Worm (Caenorhabditis elegans) whole organism, L1 larva: ENCODE results near the gene srh-288.

Experiments used
- C04F5.9 ChIP-seq: sonication (generic microtip); optimal IDR thresholded peaks from 2 replicates; lab custom pipeline; 2016; ENCODE audit warnings: missing genetic modification characterization, missing compliant biosample characterization
- aha-1 ChIP-seq: fragments of 150-350 bp; optimal IDR thresholded peaks from 2 replicates; lab custom pipeline; 2014; ENCODE audit warnings: missing biosample characterization, missing genetic modification characterization
- alr-1 ChIP-seq: fragments of 200-800 bp; sonication (Bioruptor generic); optimal IDR thresholded peaks from 2 replicates; lab custom pipeline; 2018; ENCODE audit warnings: borderline replicate concordance, mild to moderate bottlenecking, missing genetic modification characterization, missing compliant biosample characterization
- ama-1 ChIP-seq: fragments of 150-350 bp; optimal IDR thresholded peaks from 2 replicates; lab custom pipeline; 2014
- ceh-8 ChIP-seq: fragments of 200-800 bp; sonication (Bioruptor generic); optimal IDR thresholded peaks from 2 replicates; lab custom pipeline; 2018; ENCODE audit warnings: mild to moderate bottlenecking, missing genetic modification characterization, moderate library complexity, missing compliant biosample characterization
- ceh-88 ChIP-seq: fragments of 200-800 bp; sonication (Bioruptor generic); IDR thresholded peaks from 2 replicates; pipeline ENCODE4 v1.3.6; 2022; ENCODE audit warnings: missing genetic modification characterization, missing compliant biosample characterization
- ceh-90 ChIP-seq: sonication (generic microtip); optimal IDR thresholded peaks from 2 replicates; lab custom pipeline; 2016; ENCODE audit warnings: missing genetic modification characterization, missing compliant biosample characterization
- egl-13 ChIP-seq: sonication (generic microtip); optimal IDR thresholded peaks from 2 replicates; lab custom pipeline; 2016; ENCODE audit warnings: missing genotype, missing genetic modification reagents, missing genetic modification characterization, missing compliant biosample characterization
- fkh-4 ChIP-seq: sonication (generic microtip); optimal IDR thresholded peaks from 2 replicates; lab custom pipeline; 2016; ENCODE audit warnings: missing compliant biosample characterization, missing genetic modification characterization, borderline replicate concordance
- fos-1 ChIP-seq: fragments of 150-350 bp; optimal IDR thresholded peaks from 2 replicates; lab custom pipeline; 2014; ENCODE audit warnings: missing biosample characterization, missing genetic modification characterization
- grh-1 ChIP-seq: fragments of 200-800 bp; sonication (Bioruptor generic); IDR thresholded peaks from 2 replicates; pipeline ENCODE4 v1.3.6; 2022; ENCODE audit warnings: missing genetic modification reagents, missing genetic modification characterization, missing compliant biosample characterization
- hlh-17 ChIP-seq: fragments of 200-800 bp; sonication (Bioruptor generic); optimal IDR thresholded peaks from 2 replicates; lab custom pipeline; 2018; ENCODE audit warnings: missing genetic modification characterization, mild to moderate bottlenecking, missing compliant biosample characterization, moderate library complexity, borderline replicate concordance
- hpl-2 ChIP-seq: fragments of 150-350 bp; optimal IDR thresholded peaks from 2 replicates; lab custom pipeline; 2014; ENCODE audit warnings: missing biosample characterization, missing genetic modification reagents, missing genetic modification characterization
- lin-13 ChIP-seq: fragments of 150-350 bp; optimal IDR thresholded peaks from 2 replicates; lab custom pipeline; 2014; ENCODE audit warnings: missing biosample characterization, missing genetic modification reagents, missing genetic modification characterization
- lin-14 ChIP-seq: fragments of 200-800 bp; sonication (Bioruptor generic); optimal IDR thresholded peaks from 2 replicates; lab custom pipeline; 2018; ENCODE audit warnings: mild to moderate bottlenecking, missing genetic modification characterization, moderate library complexity, missing compliant biosample characterization
- lin-35 ChIP-seq, 2 experiments: fragments of 150-350 bp; optimal IDR thresholded peaks; 2 replicates each; lab custom pipeline; 2014; ENCODE audit warnings: missing biosample characterization in 2 of 2, missing genetic modification characterization in 2 of 2, missing genetic modification reagents in 2 of 2
- mab-9 ChIP-seq: fragments of 200-800 bp; sonication (Bioruptor generic); IDR thresholded peaks from 2 replicates; pipeline ENCODE4 v1.3.6; 2022; ENCODE audit warnings: missing genetic modification reagents, missing genetic modification characterization, missing compliant biosample characterization
- mdl-1 ChIP-seq, 2 experiments: fragments of 150-350 bp; optimal IDR thresholded peaks; 2 replicates each; lab custom pipeline; 2014 to 2017; ENCODE audit warnings: missing biosample characterization in 2 of 2, missing genetic modification characterization in 2 of 2, inconsistent platforms in 1 of 2
- mef-2 ChIP-seq: fragments of 150-350 bp; optimal IDR thresholded peaks from 2 replicates; lab custom pipeline; 2014; ENCODE audit warnings: missing biosample characterization, missing genetic modification characterization
- nhr-12 ChIP-seq: sonication (generic microtip); optimal IDR thresholded peaks from 2 replicates; lab custom pipeline; 2017; ENCODE audit warnings: missing biosample characterization, missing genetic modification characterization
- nhr-19 ChIP-seq: fragments of 200-800 bp; sonication (Bioruptor generic); conservative IDR thresholded peaks from 2 replicates; pipeline ENCODE4 v1.3.6; 2022; ENCODE audit warnings: missing genetic modification characterization, missing compliant biosample characterization
- nhr-20 ChIP-seq: sonication (generic microtip); optimal IDR thresholded peaks from 2 replicates; lab custom pipeline; 2016; ENCODE audit warnings: mild to moderate bottlenecking, missing genetic modification characterization, missing compliant biosample characterization
- nhr-71 ChIP-seq: sonication (generic microtip); optimal IDR thresholded peaks from 2 replicates; lab custom pipeline; 2016; ENCODE audit warnings: mild to moderate bottlenecking, missing genetic modification characterization, moderate library complexity, missing compliant biosample characterization
- nhr-76 ChIP-seq: sonication (generic microtip); optimal IDR thresholded peaks from 2 replicates; lab custom pipeline; 2017; ENCODE audit warnings: missing biosample characterization, missing genetic modification characterization
- nhr-85 ChIP-seq: sonication (generic microtip); peaks from one replicate; lab custom pipeline; 2016; ENCODE audit warnings: missing genetic modification characterization, inconsistent platforms, missing compliant biosample characterization
- pag-3 ChIP-seq: sonication (generic microtip); optimal IDR thresholded peaks from 2 replicates; lab custom pipeline; 2017; ENCODE audit warnings: missing genetic modification characterization, mild to moderate bottlenecking, missing compliant biosample characterization, antibody characterized with exemption, borderline replicate concordance; ENCODE audit not compliant: insufficient read depth
- snpc-4 ChIP-seq: fragments of 150-350 bp; optimal IDR thresholded peaks from 2 replicates; lab custom pipeline; 2014; ENCODE audit warnings: missing biosample characterization, missing genetic modification characterization
- sox-4 ChIP-seq: sonication (generic microtip); optimal IDR thresholded peaks from 2 replicates; lab custom pipeline; 2016; ENCODE audit warnings: missing genetic modification characterization, missing compliant biosample characterization
- sptf-1 ChIP-seq: fragments of 150-350 bp; optimal IDR thresholded peaks from 2 replicates; lab custom pipeline; 2014; ENCODE audit warnings: missing biosample characterization, missing genetic modification characterization
- sup-37 ChIP-seq: fragments of 200-800 bp; sonication (Bioruptor generic); optimal IDR thresholded peaks from 2 replicates; lab custom pipeline; 2018; ENCODE audit warnings: mild to moderate bottlenecking, missing genetic modification characterization, missing compliant biosample characterization
- swsn-7 ChIP-seq: sonication (generic microtip); optimal IDR thresholded peaks from 2 replicates; lab custom pipeline; 2016; ENCODE audit warnings: missing genetic modification characterization, missing compliant biosample characterization
- tlp-1 ChIP-seq: fragments of 150-350 bp; optimal IDR thresholded peaks from 2 replicates; lab custom pipeline; 2014; ENCODE audit warnings: missing biosample characterization, missing genetic modification characterization
- unc-30 ChIP-seq: sonication (generic microtip); optimal IDR thresholded peaks from 2 replicates; lab custom pipeline; 2017; ENCODE audit warnings: missing biosample characterization, missing genetic modification characterization
- unc-62 ChIP-seq: fragments of 150-350 bp; optimal IDR thresholded peaks from 2 replicates; lab custom pipeline; 2014; ENCODE audit warnings: missing biosample characterization, missing genetic modification reagents, missing genetic modification characterization
- unc-86 ChIP-seq: sonication (generic microtip); optimal IDR thresholded peaks from 2 replicates; lab custom pipeline; 2016; ENCODE audit warnings: missing genetic modification characterization, missing compliant biosample characterization
- unc-98 ChIP-seq: fragments of 200-800 bp; sonication (Bioruptor generic); IDR thresholded peaks from 2 replicates; pipeline ENCODE4 v1.3.6; 2022; ENCODE audit warnings: missing genetic modification characterization, missing compliant biosample characterization
- xbp-1 ChIP-seq: sonication (generic microtip); optimal IDR thresholded peaks from 2 replicates; lab custom pipeline; 2016; ENCODE audit warnings: missing genetic modification characterization, missing compliant biosample characterization
- zip-4 ChIP-seq: fragments of 200-800 bp; sonication (Bioruptor generic); optimal IDR thresholded peaks from 2 replicates; lab custom pipeline; 2018; ENCODE audit warnings: mild to moderate bottlenecking, missing genetic modification characterization, moderate library complexity, missing compliant biosample characterization
- ztf-11 ChIP-seq, 2 experiments: sonication (generic microtip); optimal IDR thresholded peaks; 2 replicates each; lab custom pipeline; 2016 to 2017; ENCODE audit warnings: missing genetic modification characterization in 2 of 2, missing biosample characterization in 1 of 2, missing compliant biosample characterization in 1 of 2
- ztf-4 ChIP-seq: fragments of 150-350 bp; optimal IDR thresholded peaks from 2 replicates; lab custom pipeline; 2014; ENCODE audit warnings: missing biosample characterization, missing genetic modification characterization

srh-288 gene

DNA sequence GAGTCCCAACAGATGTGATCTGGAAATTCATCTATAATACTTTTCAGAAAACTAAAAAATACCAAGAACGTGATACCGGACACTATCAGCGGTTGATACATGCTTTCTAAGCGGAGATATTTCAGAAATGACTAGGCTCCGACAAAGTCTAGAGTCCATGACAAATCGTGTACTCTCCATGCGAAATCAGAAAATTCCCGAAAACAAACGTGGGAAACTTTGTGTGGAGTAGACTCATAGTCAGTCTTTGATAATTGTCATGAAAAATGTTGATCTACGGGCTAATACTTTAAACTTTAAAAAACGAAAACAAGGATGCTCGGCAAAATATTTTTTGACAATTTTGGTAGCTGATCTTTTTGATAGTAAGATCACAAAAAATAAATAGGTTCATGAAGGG, 3.2 kb upstream of the srh-288 start, which contains the start of gene srx-18:
TSS of gene srx-18 (minus strand) at position 101 of the 400 bp plus-strand sequence.
- TF ChIP-seq nhr-85 (tag; lab: Kevin White, UChicago) (no peak), hlh-17 (GFP tag; lab: Kevin White, UChicago) (no peak), fos-1 (no peak), unc-98 (GFP tag; lab: Robert Waterston, UW) (no peak), sox-4 (tag; lab: Kevin White, UChicago) (no peak), snpc-4 (tag; lab: Kevin White, UChicago) (no peak), unc-62 (no peak), tlp-1 (tag; lab: Kevin White, UChicago) (no peak), sup-37 (no peak), ceh-90 (tag; lab: Kevin White, UChicago) (no peak), ztf-4 (tag; lab: Kevin White, UChicago) (no peak)

DNA sequence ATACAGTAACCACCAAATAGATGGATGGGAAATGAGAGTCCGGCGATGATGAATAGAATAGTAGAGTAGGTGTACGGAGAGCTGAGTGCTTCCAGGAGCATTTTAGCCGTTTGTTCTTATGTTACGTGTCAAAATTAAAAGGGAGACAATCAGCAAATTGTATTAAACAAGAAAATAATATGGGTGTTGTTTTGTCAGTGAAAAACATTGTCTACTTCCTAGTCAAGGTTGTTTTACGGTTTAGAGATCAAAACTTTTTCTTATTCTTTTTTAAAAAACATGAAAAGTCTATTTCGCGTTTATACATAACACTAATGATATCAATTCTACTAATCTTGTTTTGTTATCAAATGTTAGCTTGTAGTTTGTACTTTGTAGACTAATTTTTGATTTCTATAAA, 1.6 kb downstream of the srh-288 start, which contains the start of gene srh-289:
TSS of gene srh-289 (minus strand) at position 101 of the 400 bp plus-strand sequence.
- TF ChIP-seq ztf-11 (tag; optimal IDR thresholded peaks at IDR 0.05; lab: Kevin White, UChicago) (no peak), nhr-20 (tag; lab: Kevin White, UChicago) (no peak), aha-1 (tag; lab: Kevin White, UChicago) (no peak), ceh-8 (no peak), unc-30 (tag; lab: Kevin White, UChicago) (no peak), lin-13 (GFP tag; lab: Kevin White, UChicago) (no peak), alr-1 (tag; lab: Kevin White, UChicago) (no peak), swsn-7 (tag; lab: Kevin White, UChicago) (no peak), ama-1 (lab: Kevin White, UChicago) (no peak), nhr-85 (tag; lab: Kevin White, UChicago) (no peak), xbp-1 (tag; lab: Kevin White, UChicago) (no peak), unc-62 (no peak), grh-1 (GFP tag; lab: Robert Waterston, UW) (no peak)
- TF ChIP-seq, all 84 proteins: peak for 0

DNA sequence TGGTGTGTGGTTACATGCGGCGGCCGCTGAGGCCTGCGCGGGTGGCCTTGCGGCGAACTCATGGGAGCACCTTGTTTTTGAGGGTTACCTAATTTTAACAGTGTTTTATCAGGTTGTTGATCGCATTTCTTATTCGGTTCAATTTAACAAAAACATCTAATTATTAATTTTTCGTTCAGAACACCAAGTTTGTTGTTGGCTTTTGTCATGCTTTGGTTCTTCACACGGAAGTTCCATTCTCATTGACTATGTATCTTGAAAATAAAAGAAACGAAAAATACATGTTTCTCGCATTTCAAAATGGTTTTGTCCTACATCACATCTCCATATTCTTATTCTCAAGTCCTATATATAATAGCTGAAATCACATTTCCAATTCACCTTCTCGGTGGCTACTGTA, 5.4 kb downstream of the srh-288 start, which contains the start of gene srh-290:
TSS of gene srh-290 (plus strand) at position 301 of the 400 bp plus-strand sequence.
- TF ChIP-seq alr-1 (tag; lab: Kevin White, UChicago) (no peak), mab-9 (GFP tag; lab: Robert Waterston, UW) (no peak), sox-4 (tag; lab: Kevin White, UChicago) (no peak), lin-35 (GFP tag; optimal IDR thresholded peaks at IDR 0.05; lab: Kevin White, UChicago) (no peak), mef-2 (tag; lab: Kevin White, UChicago) (no peak), unc-86 (tag; lab: Kevin White, UChicago) (no peak), tlp-1 (tag; lab: Kevin White, UChicago) (no peak), ztf-11 (tag; optimal IDR thresholded peaks at IDR 0.05; lab: Kevin White, UChicago) (no peak), hpl-2 (GFP tag; lab: Kevin White, UChicago) (no peak), fkh-4 (tag; lab: Kevin White, UChicago) (no peak), ceh-90 (tag; lab: Kevin White, UChicago) (no peak), ama-1 (lab: Kevin White, UChicago) (no peak)

DNA sequence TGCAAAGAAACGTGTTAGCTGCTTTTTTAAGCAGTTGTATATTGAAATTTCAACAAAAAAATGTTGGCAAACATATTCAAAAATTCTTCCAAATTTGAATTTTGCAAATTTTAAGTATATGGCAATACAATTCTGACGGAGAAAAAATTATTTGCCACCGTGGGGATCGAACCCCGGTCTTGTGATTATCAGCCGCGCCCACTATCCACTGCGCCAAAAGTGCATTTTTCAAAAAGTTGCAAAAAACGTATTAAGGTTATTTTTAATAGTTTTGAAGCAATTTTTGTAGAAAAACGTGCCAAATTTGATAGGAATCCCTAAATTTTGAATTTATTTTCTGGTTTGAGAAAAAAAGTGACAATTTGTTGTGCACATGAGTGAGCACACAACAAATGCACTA, 11.2 kb downstream of the srh-288 start:
- no peak for TF ChIP-seq nhr-19 (GFP tag; lab: Robert Waterston, UW)
- no peak for TF ChIP-seq egl-13
- TF ChIP-seq mdl-1 (tag; optimal IDR thresholded peaks at IDR 0.05; lab: Kevin White, UChicago) = no peak
- TF ChIP-seq lin-35 (GFP tag; optimal IDR thresholded peaks at IDR 0.05; lab: Kevin White, UChicago) = no peak
- no peak for TF ChIP-seq unc-30 (tag; lab: Kevin White, UChicago)
- no peak for TF ChIP-seq sptf-1 (tag; lab: Kevin White, UChicago)
- no peak for TF ChIP-seq nhr-71 (tag; lab: Kevin White, UChicago)
- TF ChIP-seq nhr-76 (tag; lab: Kevin White, UChicago) = no peak
- no peak for TF ChIP-seq nhr-12 (tag; lab: Kevin White, UChicago)
- no peak for TF ChIP-seq C04F5.9 (tag; lab: Kevin White, UChicago)
- TF ChIP-seq ceh-88 (GFP tag; lab: Robert Waterston, UW) = no peak
- TF ChIP-seq hlh-17 (GFP tag; lab: Kevin White, UChicago) = no peak
- TF ChIP-seq ztf-11 (tag; optimal IDR thresholded peaks at IDR 0.05; lab: Kevin White, UChicago) = no peak
- TF ChIP-seq nhr-85 (tag; lab: Kevin White, UChicago) = no peak
- no peak for TF ChIP-seq lin-14 (GFP tag; lab: Kevin White, UChicago)
- TF ChIP-seq pag-3 (tag; lab: Kevin White, UChicago) = no peak
- TF ChIP-seq zip-4 (GFP tag; lab: Kevin White, UChicago) = no peak
- no peak for TF ChIP-seq ceh-90 (tag; lab: Kevin White, UChicago)
